Fruit fly (Drosophila melanogaster) whole organism, pupa: ENCODE data around the gene CG31525.

Experiments
- CG13204 ChIP-seq: fragments of 200-800 bp; sonication (Bioruptor generic); optimal IDR thresholded peaks from 2 replicates; lab custom pipeline; 2018; ENCODE audit warnings: missing biosample characterization, mild to moderate bottlenecking, missing genetic modification characterization, moderate library complexity
- CG15710 ChIP-seq: fragments of 200-800 bp; sonication (Bioruptor generic); optimal IDR thresholded peaks from 2 replicates; lab custom pipeline; 2018; ENCODE audit warnings: missing biosample characterization, mild to moderate bottlenecking, missing genetic modification characterization, moderate library complexity
- CG17806 ChIP-seq: fragments of 200-800 bp; sonication (Bioruptor generic); optimal IDR thresholded peaks from 2 replicates; lab custom pipeline; 2018; ENCODE audit warnings: missing biosample characterization, mild to moderate bottlenecking, missing genetic modification characterization, moderate library complexity
- CG4496 ChIP-seq: fragments of 200-800 bp; sonication (Bioruptor generic); IDR thresholded peaks from 3 replicates; pipeline ENCODE4 v1.3.6; 2022; ENCODE audit warnings: missing biosample characterization, missing genetic modification characterization
- CG8159 ChIP-seq: fragments of 200-800 bp; sonication (Bioruptor generic); optimal IDR thresholded peaks from 3 replicates; lab custom pipeline; 2018; ENCODE audit warnings: missing biosample characterization, mild to moderate bottlenecking, missing genetic modification characterization, moderate library complexity
- CG8301 ChIP-seq: fragments of 200-800 bp; sonication (Bioruptor generic); optimal IDR thresholded peaks from 2 replicates; lab custom pipeline; 2018; ENCODE audit warnings: missing biosample characterization, mild to moderate bottlenecking, missing genetic modification characterization
- CG9948 ChIP-seq: fragments of 200-800 bp; sonication (Bioruptor generic); optimal IDR thresholded peaks from 2 replicates; lab custom pipeline; 2018; ENCODE audit warnings: missing biosample characterization, mild to moderate bottlenecking, missing genetic modification characterization, moderate library complexity
- D1 ChIP-seq: fragments of 200-800 bp; sonication (Bioruptor generic); optimal IDR thresholded peaks from 2 replicates; lab custom pipeline; 2018; ENCODE audit warnings: missing biosample characterization, mild to moderate bottlenecking, missing genetic modification characterization, moderate library complexity
- EcR ChIP-seq: fragments of 200-800 bp; sonication (Bioruptor generic); optimal IDR thresholded peaks from 3 replicates; lab custom pipeline; 2019; ENCODE audit warnings: missing biosample characterization, missing genetic modification characterization, mild to moderate bottlenecking, moderate library complexity, missing genetic modification reagents
- Pif1A ChIP-seq: fragments of 200-800 bp; sonication (Bioruptor generic); optimal IDR thresholded peaks from 3 replicates; lab custom pipeline; 2016; ENCODE audit warnings: missing biosample characterization, missing genetic modification characterization
- Pif1B ChIP-seq: fragments of 200-800 bp; sonication (Bioruptor generic); optimal IDR thresholded peaks from 3 replicates; lab custom pipeline; 2016; ENCODE audit warnings: missing biosample characterization, missing genetic modification characterization
- Snoo ChIP-seq: fragments of 200-800 bp; sonication (Bioruptor generic); optimal IDR thresholded peaks from 3 replicates; lab custom pipeline; 2017; ENCODE audit warnings: missing biosample characterization, mild to moderate bottlenecking, missing genetic modification characterization, inconsistent platforms
- fd96Ca ChIP-seq: fragments of 200-800 bp; sonication (Bioruptor generic); IDR thresholded peaks from 3 replicates; pipeline ENCODE4 v1.3.6; 2022; ENCODE audit warnings: missing biosample characterization, missing genetic modification characterization
- gl ChIP-seq: fragments of 200-800 bp; sonication (Bioruptor generic); optimal IDR thresholded peaks from 2 replicates; lab custom pipeline; 2018; ENCODE audit warnings: missing biosample characterization, mild to moderate bottlenecking, missing genetic modification characterization

- TF ChIP-seq CG17806 (tag; lab: Kevin White, UChicago) (no peak), D1 (tag; lab: Kevin White, UChicago) (no peak), CG8301 (tag; lab: Kevin White, UChicago) (no peak), Pif1A (GFP tag; lab: Kevin White, UChicago) (no peak), CG15710 (no peak), CG13204 (GFP tag; lab: Kevin White, UChicago) (no peak), gl (no peak), CG9948 (tag; lab: Kevin White, UChicago) (no peak), fd96Ca (GFP tag; lab: Robert Waterston, UW) (no peak), CG4496 (GFP tag; lab: Robert Waterston, UW) (no peak), Pif1B (GFP tag; lab: Kevin White, UChicago) (no peak), CG8159 (no peak), EcR (GFP tag; lab: Kevin White, UChicago) (no peak), Snoo (tag; lab: Kevin White, UChicago) (no peak)
These were observed 40.1 kb downstream of the CG31525 start for dm6 chr3R:4466894-4467293.
